Worm (Caenorhabditis elegans): ENCODE data around the gene T02D1.9.

ce11 chrIV:17441260-17441659, 33.9 kb upstream of the T02D1.9 start:
- no peak for TF ChIP-seq nhr-77 (tag; optimal IDR thresholded peaks at IDR 0.05)
- no peak for TF ChIP-seq ceh-82 (tag; optimal IDR thresholded peaks at IDR 0.05)
- TF ChIP-seq pha-4 (tag; optimal IDR thresholded peaks at IDR 0.05): no peak
- no peak for TF ChIP-seq nhr-237 (tag; optimal IDR thresholded peaks at IDR 0.05)
- no peak for TF ChIP-seq nhr-12 (tag; optimal IDR thresholded peaks at IDR 0.05)
